Fruit fly (Drosophila melanogaster) whole organism, embryonic: ENCODE measurements around the gene D.
A peak's percentile ranks its signal among the peaks of the same experiment; 100 is the strongest.

ENCODE experiments used
- BtbVII ChIP-seq: fragments of 200-800 bp; sonication (Bioruptor generic); optimal IDR thresholded peaks from 3 replicates; lab custom pipeline; 2017; ENCODE audit warnings: missing biosample characterization, mild to moderate bottlenecking, missing genetic modification characterization
- Bteb2 ChIP-seq: fragments of 200-800 bp; sonication (Bioruptor generic); optimal IDR thresholded peaks from 2 replicates; lab custom pipeline; 2016; ENCODE audit warnings: missing biosample characterization, missing genetic modification characterization
- CG10267 ChIP-seq: fragments of 200-800 bp; sonication (Bioruptor generic); optimal IDR thresholded peaks from 2 replicates; lab custom pipeline; 2018; ENCODE audit warnings: missing biosample characterization, mild to moderate bottlenecking, missing genetic modification characterization, moderate library complexity
- CG10565 ChIP-seq: fragments of 200-800 bp; sonication (Bioruptor generic); optimal IDR thresholded peaks from 3 replicates; lab custom pipeline; 2016; ENCODE audit warnings: missing biosample characterization, mild to moderate bottlenecking, missing genetic modification characterization
- CG11696 ChIP-seq: fragments of 200-800 bp; sonication (Bioruptor generic); IDR thresholded peaks from 2 replicates; pipeline ENCODE4 v1.3.6; 2022; ENCODE audit warnings: missing biosample characterization, missing genetic modification characterization
- CG12071 ChIP-seq: fragments of 200-800 bp; sonication (Bioruptor generic); optimal IDR thresholded peaks from 3 replicates; lab custom pipeline; 2018; ENCODE audit warnings: missing biosample characterization, mild to moderate bottlenecking, missing genetic modification characterization
- CG15479 ChIP-seq: fragments of 200-800 bp; sonication (Bioruptor generic); optimal IDR thresholded peaks from 3 replicates; lab custom pipeline; 2019; ENCODE audit warnings: missing biosample characterization, mild to moderate bottlenecking, missing genetic modification characterization, moderate library complexity
- CG1603 ChIP-seq: fragments of 200-800 bp; sonication (Bioruptor generic); optimal IDR thresholded peaks from 2 replicates; lab custom pipeline; 2019; ENCODE audit warnings: missing biosample characterization, mild to moderate bottlenecking, missing genetic modification characterization, moderate library complexity
- CG18764 ChIP-seq: fragments of 200-800 bp; sonication (Bioruptor generic); optimal IDR thresholded peaks from 3 replicates; lab custom pipeline; 2016; ENCODE audit warnings: missing biosample characterization, missing genetic modification characterization
- CG2199 ChIP-seq: fragments of 200-800 bp; sonication (Bioruptor generic); IDR thresholded peaks from 3 replicates; pipeline ENCODE4 v1.3.6; 2022; ENCODE audit warnings: missing biosample characterization, missing genetic modification characterization
- CG2678 ChIP-seq: fragments of 200-800 bp; sonication (Bioruptor generic); optimal IDR thresholded peaks from 3 replicates; lab custom pipeline; 2019; ENCODE audit warnings: missing biosample characterization, mild to moderate bottlenecking, missing genetic modification characterization, moderate library complexity
- CG2712 ChIP-seq: fragments of 200-800 bp; optimal IDR thresholded peaks from 3 replicates; lab custom pipeline; 2019; ENCODE audit warnings: missing biosample characterization, mild to moderate bottlenecking, missing genetic modification characterization, moderate library complexity
- CG2889 ChIP-seq: fragments of 200-800 bp; sonication (Bioruptor generic); IDR thresholded peaks from 3 replicates; pipeline ENCODE4 v1.3.6; 2022; ENCODE audit warnings: missing biosample characterization, missing genetic modification characterization
- CG31388 ChIP-seq: fragments of 200-800 bp; sonication (Bioruptor generic); optimal IDR thresholded peaks from 2 replicates; lab custom pipeline; 2016; ENCODE audit warnings: missing biosample characterization, missing genetic modification characterization
- CG33557 ChIP-seq: fragments of 200-800 bp; sonication (Bioruptor generic); optimal IDR thresholded peaks from 2 replicates; lab custom pipeline; 2019; ENCODE audit warnings: missing biosample characterization, mild to moderate bottlenecking, missing genetic modification characterization, moderate library complexity
- CG34376 ChIP-seq: fragments of 200-800 bp; sonication (Bioruptor generic); optimal IDR thresholded peaks from 2 replicates; lab custom pipeline; 2018; ENCODE audit warnings: missing biosample characterization, mild to moderate bottlenecking, missing genetic modification characterization
- CG4424 ChIP-seq: fragments of 200-800 bp; sonication (Bioruptor generic); optimal IDR thresholded peaks from 3 replicates; lab custom pipeline; 2016; ENCODE audit warnings: missing biosample characterization, missing genetic modification characterization
- CG4730 ChIP-seq: fragments of 200-800 bp; sonication (Bioruptor generic); IDR thresholded peaks from 2 replicates; pipeline ENCODE4 v1.3.6; 2022; ENCODE audit warnings: missing biosample characterization, missing genetic modification characterization
- CG6175 ChIP-seq: fragments of 200-800 bp; sonication (Bioruptor generic); IDR thresholded peaks from 3 replicates; pipeline ENCODE4 v1.3.6; 2022; ENCODE audit warnings: missing biosample characterization, missing genetic modification characterization
- CG8478 ChIP-seq: fragments of >200 bp; optimal IDR thresholded peaks from 2 replicates; lab custom pipeline; 2018
- Dp ChIP-seq: fragments of 200-800 bp; sonication (Bioruptor generic); optimal IDR thresholded peaks from 2 replicates; lab custom pipeline; 2018; ENCODE audit warnings: missing biosample characterization, mild to moderate bottlenecking, missing genetic modification characterization, moderate library complexity
- ERR ChIP-seq: fragments of 200-800 bp; sonication (Bioruptor generic); optimal IDR thresholded peaks from 2 replicates; lab custom pipeline; 2016; ENCODE audit warnings: missing biosample characterization, missing genetic modification characterization
- Eip74EF ChIP-seq, 2 experiments: fragments of 200-800 bp in 1 of 2; fragments of >200 bp in 1 of 2; sonication (Bioruptor generic) in 1 of 2; optimal IDR thresholded peaks; 2 replicates each; lab custom pipeline; 2017 to 2019; ENCODE audit warnings: missing biosample characterization in 2 of 2, missing genetic modification characterization in 2 of 2, mild to moderate bottlenecking in 1 of 2, moderate library complexity in 1 of 2
- Hand ChIP-seq: fragments of 200-800 bp; sonication (Bioruptor generic); optimal IDR thresholded peaks from 2 replicates; lab custom pipeline; 2017; ENCODE audit warnings: mild to moderate bottlenecking, missing biosample characterization, missing genetic modification reagents, missing genetic modification characterization
- Kr ChIP-seq: fragments of 200-800 bp; sonication (Bioruptor generic); optimal IDR thresholded peaks from 2 replicates; lab custom pipeline; 2017; ENCODE audit warnings: missing biosample characterization, mild to moderate bottlenecking, missing genetic modification characterization
- Neu2 ChIP-seq: fragments of 200-800 bp; sonication (Bioruptor generic); optimal IDR thresholded peaks from 3 replicates; lab custom pipeline; 2016; ENCODE audit warnings: missing biosample characterization, missing genetic modification characterization, borderline replicate concordance
- Poxn ChIP-seq: fragments of 200-800 bp; sonication (Bioruptor generic); IDR thresholded peaks from 2 replicates; pipeline ENCODE4 v1.3.6; 2022; ENCODE audit warnings: missing biosample characterization, missing genetic modification characterization
- Side ChIP-seq: fragments of 200-800 bp; sonication (Bioruptor generic); optimal IDR thresholded peaks from 2 replicates; lab custom pipeline; 2016; ENCODE audit warnings: missing biosample characterization, missing genetic modification characterization
- Sox102F ChIP-seq: fragments of 200-800 bp; sonication (Bioruptor generic); optimal IDR thresholded peaks from 2 replicates; lab custom pipeline; 2018; ENCODE audit warnings: missing biosample characterization, mild to moderate bottlenecking, missing genetic modification characterization, moderate library complexity
- Sry-β ChIP-seq: fragments of 200-800 bp; sonication (Bioruptor generic); optimal IDR thresholded peaks from 2 replicates; lab custom pipeline; 2018; ENCODE audit warnings: missing biosample characterization, mild to moderate bottlenecking, missing genetic modification characterization, moderate library complexity
- Xrp1 ChIP-seq: fragments of 200-800 bp; sonication (Bioruptor generic); IDR thresholded peaks from 2 replicates; pipeline ENCODE4 v1.3.6; 2022; ENCODE audit warnings: missing biosample characterization, missing genetic modification characterization
- YL-1 ChIP-seq: fragments of 200-800 bp; sonication (Bioruptor generic); optimal IDR thresholded peaks from 3 replicates; lab custom pipeline; 2017; ENCODE audit warnings: missing biosample characterization, mild to moderate bottlenecking, missing genetic modification characterization
- ap ChIP-seq: fragments of 200-800 bp; sonication (Bioruptor generic); IDR thresholded peaks from 2 replicates; pipeline ENCODE4 v1.3.6; 2022; ENCODE audit warnings: missing biosample characterization, missing genetic modification characterization
- bowl ChIP-seq: fragments of 200-800 bp; sonication (Bioruptor generic); IDR thresholded peaks from 2 replicates; pipeline ENCODE4 v1.3.6; 2022; ENCODE audit warnings: missing biosample characterization, missing genetic modification characterization
- emc ChIP-seq: fragments of 200-800 bp; sonication (Bioruptor generic); optimal IDR thresholded peaks from 2 replicates; lab custom pipeline; 2016; ENCODE audit warnings: missing biosample characterization, missing genetic modification characterization
- exex ChIP-seq: fragments of 200-800 bp; sonication (Bioruptor generic); optimal IDR thresholded peaks from 4 replicates; lab custom pipeline; 2018; ENCODE audit warnings: missing biosample characterization, mild to moderate bottlenecking, missing genetic modification characterization, moderate library complexity
- gsb ChIP-seq: fragments of 200-800 bp; sonication (Bioruptor generic); IDR thresholded peaks from 2 replicates; pipeline ENCODE4 v1.3.6; 2022; ENCODE audit warnings: missing biosample characterization, missing genetic modification characterization
- luna ChIP-seq: fragments of 200-800 bp; sonication (Bioruptor generic); optimal IDR thresholded peaks from 2 replicates; lab custom pipeline; 2016; ENCODE audit warnings: missing biosample characterization, missing genetic modification characterization
- odd ChIP-seq: fragments of 200-800 bp; sonication (Bioruptor generic); optimal IDR thresholded peaks from 2 replicates; lab custom pipeline; 2017; ENCODE audit warnings: missing biosample characterization, mild to moderate bottlenecking, missing genetic modification characterization
- org-1 ChIP-seq: fragments of 200-800 bp; sonication (Bioruptor generic); optimal IDR thresholded peaks from 2 replicates; lab custom pipeline; 2017; ENCODE audit warnings: missing biosample characterization, missing genetic modification characterization
- phol ChIP-seq: fragments of 200-800 bp; sonication (Bioruptor generic); optimal IDR thresholded peaks from 3 replicates; lab custom pipeline; 2018; ENCODE audit warnings: missing biosample characterization, mild to moderate bottlenecking, missing genetic modification characterization, moderate library complexity
- pnt ChIP-seq: fragments of 200-800 bp; sonication (Bioruptor generic); optimal IDR thresholded peaks from 3 replicates; lab custom pipeline; 2016; ENCODE audit warnings: missing biosample characterization, missing genetic modification characterization
- repo ChIP-seq: fragments of 200-800 bp; sonication (Bioruptor generic); optimal IDR thresholded peaks from 2 replicates; lab custom pipeline; 2016; ENCODE audit warnings: missing biosample characterization, missing genetic modification characterization
- salm ChIP-seq: fragments of 200-800 bp; sonication (Bioruptor generic); optimal IDR thresholded peaks from 2 replicates; lab custom pipeline; 2018; ENCODE audit warnings: missing biosample characterization, mild to moderate bottlenecking, missing genetic modification characterization
- sc ChIP-seq, 3 experiments: fragments of >200 bp in 2 of 3; fragments of 200-800 bp in 1 of 3; sonication (Bioruptor generic) in 1 of 3; optimal IDR thresholded peaks; 2 replicates in 2 of 3; 3 replicates in 1 of 3; lab custom pipeline; 2017; ENCODE audit warnings: mild to moderate bottlenecking in 1 of 3, missing biosample characterization in 1 of 3, missing genetic modification characterization in 1 of 3, missing genetic modification reagents in 1 of 3
- sd ChIP-seq: fragments of 200-800 bp; sonication (Bioruptor generic); optimal IDR thresholded peaks from 3 replicates; lab custom pipeline; 2018; ENCODE audit warnings: missing biosample characterization, mild to moderate bottlenecking, missing genetic modification characterization, moderate library complexity
- slou ChIP-seq: fragments of 200-800 bp; sonication (Bioruptor generic); optimal IDR thresholded peaks from 3 replicates; lab custom pipeline; 2016; ENCODE audit warnings: missing biosample characterization, missing genetic modification characterization
- sqz ChIP-seq: fragments of 200-800 bp; sonication (Bioruptor generic); optimal IDR thresholded peaks from 3 replicates; lab custom pipeline; 2018; ENCODE audit warnings: missing biosample characterization, mild to moderate bottlenecking, missing genetic modification characterization
- sug ChIP-seq: fragments of 200-800 bp; optimal IDR thresholded peaks from 2 replicates; lab custom pipeline; 2019; ENCODE audit warnings: missing biosample characterization, mild to moderate bottlenecking, missing genetic modification characterization, moderate library complexity
- wor ChIP-seq: fragments of 200-800 bp; sonication (Bioruptor generic); IDR thresholded peaks from 2 replicates; pipeline ENCODE4 v1.3.6; 2022; ENCODE audit warnings: missing biosample characterization, missing genetic modification characterization
- zf30C ChIP-seq: fragments of 200-800 bp; sonication (Bioruptor generic); optimal IDR thresholded peaks from 3 replicates; lab custom pipeline; 2018; ENCODE audit warnings: missing biosample characterization, mild to moderate bottlenecking, missing genetic modification characterization

The D gene

dm6 chr3L:14174197-14174596, 4.2 kb downstream of the D start (continued):
- TF ChIP-seq CG1603 (tag; lab: Kevin White, UChicago) (peak; percentile 36), Hand (GFP tag; lab: Kevin White, UChicago) (peak; percentile 48), CG2889 (GFP tag; lab: Robert Waterston, UW) (no peak), odd (GFP tag; lab: Kevin White, UChicago) (peak; percentile 73), emc (no peak), sc (optimal IDR thresholded peaks at IDR 0.05; lab: Kevin White, UChicago) (no peak), sc (GFP tag; optimal IDR thresholded peaks at IDR 0.05; lab: Kevin White, UChicago) (peak; percentile 37), CG33557 (GFP tag; lab: Kevin White, UChicago) (peak; percentile 88), bowl (GFP tag; lab: Robert Waterston, UW) (0 out of 2 replicates have a peak, but pooled peaks have one; percentile 11), ERR (GFP tag; lab: Kevin White, UChicago) (no peak), repo (no peak), Bteb2 (GFP tag; lab: Kevin White, UChicago) (peak; percentile 43), wor (no peak; the same call in 1 of the 2 replicates), CG10267 (tag; lab: Kevin White, UChicago) (peak; percentile 42), BtbVII (GFP tag; lab: Kevin White, UChicago) (peak; percentile 86), gsb (no peak), CG15479 (GFP tag; lab: Kevin White, UChicago) (no peak), sqz (GFP tag; lab: Kevin White, UChicago) (peak; percentile 26), CG2712 (tag; lab: Kevin White, UChicago) (peak; percentile 53), CG11696 (GFP tag; lab: Robert Waterston, UW) (no peak), Neu2 (GFP tag; lab: Kevin White, UChicago) (no peak), zf30C (GFP tag; lab: Kevin White, UChicago) (no peak), slou (GFP tag; lab: Kevin White, UChicago) (no peak), CG4424 (GFP tag; lab: Kevin White, UChicago) (no peak), sug (no peak), org-1 (GFP tag; lab: Kevin White, UChicago) (peak; percentile 15), CG2199 (GFP tag; lab: Robert Waterston, UW) (no peak), Poxn (GFP tag; lab: Robert Waterston, UW) (no peak), luna (GFP tag; lab: Kevin White, UChicago) (no peak), Xrp1 (GFP tag; lab: Robert Waterston, UW) (peak; percentile 37; the same call in 1 of the 2 replicates), CG18764 (no peak), YL-1 (GFP tag; lab: Kevin White, UChicago) (peak; percentile 59), CG8478 (lab: Kevin White, UChicago) (no peak), Dp (GFP tag; lab: Kevin White, UChicago) (no peak), CG12071 (GFP tag; lab: Kevin White, UChicago) (peak; percentile 85), CG31388 (GFP tag; lab: Kevin White, UChicago) (no peak), CG4730 (GFP tag; lab: Robert Waterston, UW) (no peak), Eip74EF (GFP tag; optimal IDR thresholded peaks at IDR 0.05; lab: Kevin White, UChicago) (peak in 1 of 2 experiments; percentile 54), CG10565 (GFP tag; lab: Kevin White, UChicago) (no peak), sd (tag; lab: Kevin White, UChicago) (peak; percentile 42), CG34376 (GFP tag; lab: Kevin White, UChicago) (peak; percentile 55), Sox102F (GFP tag; lab: Kevin White, UChicago) (peak; percentile 47), ap (0 out of 2 replicates have a peak, but pooled peaks have one; percentile 17), salm (tag; lab: Kevin White, UChicago) (peak; percentile 45), Side (GFP tag; lab: Kevin White, UChicago) (peak; percentile 47), pnt (GFP tag; lab: Kevin White, UChicago) (no peak), exex (tag; lab: Kevin White, UChicago) (no peak), Sry-β (peak; percentile 47), CG2678 (tag; lab: Kevin White, UChicago) (no peak), CG6175 (GFP tag; lab: Robert Waterston, UW) (no peak), phol (tag; lab: Kevin White, UChicago) (no peak), Kr (GFP tag; lab: Kevin White, UChicago) (peak; percentile 85)
